Fruit fly (Drosophila melanogaster) whole organism, embryonic: Measurements from ENCODE around the gene MED14.
A peak's percentile ranks its signal among the peaks of the same experiment; 100 is the strongest.

Source experiments
- Blimp-1 ChIP-seq: fragments of 200-800 bp; sonication (Bioruptor generic); optimal IDR thresholded peaks from 3 replicates; lab custom pipeline; 2018; ENCODE audit warnings: missing biosample characterization, missing genetic modification characterization, mild to moderate bottlenecking, moderate library complexity, missing genetic modification reagents
- CG10209 ChIP-seq: fragments of 200-800 bp; sonication (Bioruptor generic); optimal IDR thresholded peaks from 3 replicates; lab custom pipeline; 2017; ENCODE audit warnings: missing biosample characterization, mild to moderate bottlenecking, missing genetic modification characterization, missing genetic modification reagents
- CG1024 ChIP-seq: fragments of 200-800 bp; sonication (Bioruptor generic); IDR thresholded peaks from 2 replicates; pipeline ENCODE4 v1.3.6; 2022; ENCODE audit warnings: missing biosample characterization, missing genetic modification characterization
- CG10274 ChIP-seq: fragments of 200-800 bp; sonication (Bioruptor generic); optimal IDR thresholded peaks from 3 replicates; lab custom pipeline; 2017; ENCODE audit warnings: missing biosample characterization, mild to moderate bottlenecking, missing genetic modification characterization
- CG10431 ChIP-seq: fragments of 200-800 bp; sonication (Bioruptor generic); optimal IDR thresholded peaks from 3 replicates; lab custom pipeline; 2018; ENCODE audit warnings: missing biosample characterization, mild to moderate bottlenecking, missing genetic modification characterization
- CG11456 ChIP-seq: fragments of 200-800 bp; sonication (Bioruptor generic); IDR thresholded peaks from 3 replicates; pipeline ENCODE4 v1.3.6; 2022; ENCODE audit warnings: missing biosample characterization, missing genetic modification characterization
- CG12104 ChIP-seq: fragments of 200-800 bp; sonication (Bioruptor generic); optimal IDR thresholded peaks from 3 replicates; lab custom pipeline; 2016; ENCODE audit warnings: missing biosample characterization, missing genetic modification characterization
- CG12659 ChIP-seq: fragments of 200-800 bp; sonication (Bioruptor generic); optimal IDR thresholded peaks from 3 replicates; lab custom pipeline; 2017; ENCODE audit warnings: mild to moderate bottlenecking, missing biosample characterization, missing genetic modification reagents, missing genetic modification characterization
- CG17612 ChIP-seq: fragments of 200-800 bp; sonication (Bioruptor generic); IDR thresholded peaks from 2 replicates; pipeline ENCODE4 v1.3.6; 2022; ENCODE audit warnings: missing biosample characterization, missing genetic modification characterization
- CG17912 ChIP-seq: fragments of 200-800 bp; sonication (Bioruptor generic); optimal IDR thresholded peaks from 2 replicates; lab custom pipeline; 2018; ENCODE audit warnings: missing biosample characterization, mild to moderate bottlenecking, missing genetic modification characterization
- CG2116 ChIP-seq: fragments of 200-800 bp; sonication (Bioruptor generic); optimal IDR thresholded peaks from 3 replicates; lab custom pipeline; 2018; ENCODE audit warnings: missing biosample characterization, mild to moderate bottlenecking, missing genetic modification characterization
- CG2875 ChIP-seq: fragments of 200-800 bp; sonication (Bioruptor generic); optimal IDR thresholded peaks from 2 replicates; lab custom pipeline; 2017; ENCODE audit warnings: missing biosample characterization, mild to moderate bottlenecking, missing genetic modification characterization, missing genetic modification reagents
- CG3065 ChIP-seq: fragments of 200-800 bp; sonication (Bioruptor generic); optimal IDR thresholded peaks from 2 replicates; lab custom pipeline; 2016; ENCODE audit warnings: missing biosample characterization, missing genetic modification characterization
- CG3281 ChIP-seq: fragments of 200-800 bp; sonication (Bioruptor generic); optimal IDR thresholded peaks from 3 replicates; lab custom pipeline; 2017; ENCODE audit warnings: missing biosample characterization, mild to moderate bottlenecking, missing genetic modification characterization
- CG4360 ChIP-seq: fragments of 200-800 bp; sonication (Bioruptor generic); IDR thresholded peaks from 2 replicates; pipeline ENCODE4 v1.3.6; 2022; ENCODE audit warnings: missing biosample characterization, missing genetic modification characterization
- CG4617 ChIP-seq: fragments of 200-800 bp; sonication (Bioruptor generic); optimal IDR thresholded peaks from 3 replicates; lab custom pipeline; 2016; ENCODE audit warnings: missing biosample characterization, missing genetic modification characterization, borderline replicate concordance
- CG4820 ChIP-seq: fragments of 200-800 bp; sonication (Bioruptor generic); optimal IDR thresholded peaks from 3 replicates; lab custom pipeline; 2016; ENCODE audit warnings: missing biosample characterization, missing genetic modification characterization
- CG6175 ChIP-seq: fragments of 200-800 bp; sonication (Bioruptor generic); IDR thresholded peaks from 3 replicates; pipeline ENCODE4 v1.3.6; 2022; ENCODE audit warnings: missing biosample characterization, missing genetic modification characterization
- CG6683 ChIP-seq: fragments of 200-800 bp; sonication (Bioruptor generic); optimal IDR thresholded peaks from 2 replicates; lab custom pipeline; 2017; ENCODE audit warnings: missing biosample characterization, mild to moderate bottlenecking, missing genetic modification characterization, missing genetic modification reagents
- CrebB ChIP-seq: fragments of 200-800 bp; sonication (Bioruptor generic); optimal IDR thresholded peaks from 3 replicates; lab custom pipeline; 2018; ENCODE audit warnings: missing biosample characterization, mild to moderate bottlenecking, missing genetic modification characterization
- D19B ChIP-seq: fragments of 200-800 bp; sonication (Bioruptor generic); optimal IDR thresholded peaks from 2 replicates; lab custom pipeline; 2017; ENCODE audit warnings: missing biosample characterization, mild to moderate bottlenecking, missing genetic modification characterization
- Dek ChIP-seq: fragments of 200-800 bp; sonication (Bioruptor generic); optimal IDR thresholded peaks from 3 replicates; lab custom pipeline; 2019; ENCODE audit warnings: missing biosample characterization, mild to moderate bottlenecking, missing genetic modification characterization, moderate library complexity
- E2f1 ChIP-seq: fragments of 200-800 bp; sonication (Bioruptor generic); IDR thresholded peaks from 2 replicates; pipeline ENCODE4 v1.3.6; 2022; ENCODE audit warnings: missing biosample characterization, missing genetic modification characterization
- Fer2 ChIP-seq: fragments of 200-800 bp; sonication (Bioruptor generic); optimal IDR thresholded peaks from 2 replicates; lab custom pipeline; 2018; ENCODE audit warnings: missing biosample characterization, mild to moderate bottlenecking, missing genetic modification characterization, moderate library complexity
- Hand ChIP-seq: fragments of 200-800 bp; sonication (Bioruptor generic); optimal IDR thresholded peaks from 2 replicates; lab custom pipeline; 2017; ENCODE audit warnings: mild to moderate bottlenecking, missing biosample characterization, missing genetic modification reagents, missing genetic modification characterization
- MBD-R2 ChIP-seq: fragments of 200-800 bp; sonication (Bioruptor generic); IDR thresholded peaks from 2 replicates; pipeline ENCODE4 v1.3.6; 2022; ENCODE audit warnings: missing biosample characterization, missing genetic modification characterization
- Mrtf ChIP-seq: fragments of 200-800 bp; sonication (Bioruptor generic); IDR thresholded peaks from 3 replicates; pipeline ENCODE4 v1.3.6; 2022; ENCODE audit warnings: missing biosample characterization, missing genetic modification characterization
- Oaz ChIP-seq: fragments of 200-800 bp; sonication (Bioruptor generic); IDR thresholded peaks from 2 replicates; pipeline ENCODE4 v1.3.6; 2022; ENCODE audit warnings: missing biosample characterization, missing genetic modification characterization
- Optix ChIP-seq: fragments of 200-800 bp; sonication (Bioruptor generic); IDR thresholded peaks from 3 replicates; pipeline ENCODE4 v1.3.6; 2022; ENCODE audit warnings: missing biosample characterization, missing genetic modification characterization
- TFAM ChIP-seq: fragments of 200-800 bp; sonication (Bioruptor generic); optimal IDR thresholded peaks from 2 replicates; lab custom pipeline; 2017; ENCODE audit warnings: missing biosample characterization, missing genetic modification characterization, inconsistent platforms
- az2 ChIP-seq: fragments of 200-800 bp; sonication (Bioruptor generic); optimal IDR thresholded peaks from 3 replicates; lab custom pipeline; 2016; ENCODE audit warnings: missing biosample characterization, missing genetic modification characterization
- exex ChIP-seq: fragments of 200-800 bp; sonication (Bioruptor generic); optimal IDR thresholded peaks from 4 replicates; lab custom pipeline; 2018; ENCODE audit warnings: missing biosample characterization, mild to moderate bottlenecking, missing genetic modification characterization, moderate library complexity
- gro ChIP-seq: fragments of 200-800 bp; sonication (Bioruptor generic); optimal IDR thresholded peaks from 2 replicates; lab custom pipeline; 2016; ENCODE audit warnings: missing biosample characterization, missing genetic modification characterization
- ind ChIP-seq: fragments of 200-800 bp; sonication (Bioruptor generic); optimal IDR thresholded peaks from 3 replicates; lab custom pipeline; 2016; ENCODE audit warnings: missing biosample characterization, missing genetic modification characterization
- kah ChIP-seq: fragments of 200-800 bp; sonication (Bioruptor generic); optimal IDR thresholded peaks from 2 replicates; lab custom pipeline; 2018; ENCODE audit warnings: missing biosample characterization, mild to moderate bottlenecking, missing genetic modification characterization
- mirr ChIP-seq: fragments of 200-800 bp; sonication (Bioruptor generic); optimal IDR thresholded peaks from 3 replicates; lab custom pipeline; 2018; ENCODE audit warnings: missing biosample characterization, mild to moderate bottlenecking, missing genetic modification characterization
- nmo ChIP-seq: fragments of 200-800 bp; sonication (Bioruptor generic); optimal IDR thresholded peaks from 2 replicates; lab custom pipeline; 2018; ENCODE audit warnings: missing biosample characterization, mild to moderate bottlenecking, missing genetic modification characterization, moderate library complexity
- pan ChIP-seq, 4 experiments: fragments of >200 bp in 3 of 4; fragments of 200-800 bp in 1 of 4; sonication (Bioruptor generic) in 1 of 4; optimal IDR thresholded peaks in 3 of 4; IDR thresholded peaks in 1 of 4; 2 replicates each; pipeline versions ENCODE4 v1.3.6 to Lab custom; 2017 to 2022; ENCODE audit warnings: missing biosample characterization in 2 of 4, missing genetic modification characterization in 2 of 4, mixed read lengths in 1 of 4
- prd ChIP-seq, 3 experiments: fragments of >200 bp in 2 of 3; fragments of 200-800 bp in 1 of 3; sonication (Bioruptor generic) in 1 of 3; optimal IDR thresholded peaks in 2 of 3; IDR thresholded peaks in 1 of 3; 2 replicates in 2 of 3; 3 replicates in 1 of 3; pipeline versions ENCODE4 v1.3.6 to Lab custom; 2017 to 2022; ENCODE audit warnings: missing biosample characterization in 1 of 3, missing genetic modification characterization in 1 of 3
- run ChIP-seq: fragments of 200-800 bp; sonication (Bioruptor generic); optimal IDR thresholded peaks from 3 replicates; lab custom pipeline; 2018; ENCODE audit warnings: missing biosample characterization, mild to moderate bottlenecking, missing genetic modification characterization
- sr ChIP-seq: fragments of 200-800 bp; sonication (Bioruptor generic); IDR thresholded peaks from 3 replicates; pipeline ENCODE4 v1.3.6; 2022; ENCODE audit warnings: missing biosample characterization, missing genetic modification characterization
- ssp ChIP-seq: fragments of 200-800 bp; sonication (Bioruptor generic); IDR thresholded peaks from 2 replicates; pipeline ENCODE4 v1.3.6; 2022; ENCODE audit warnings: missing biosample characterization, missing genetic modification characterization
- stc ChIP-seq: fragments of 200-800 bp; sonication (Bioruptor generic); IDR thresholded peaks from 2 replicates; pipeline ENCODE4 v1.3.6; 2022; ENCODE audit warnings: missing biosample characterization, missing genetic modification characterization
- tgo ChIP-seq: fragments of 200-800 bp; sonication (Bioruptor generic); IDR thresholded peaks from 3 replicates; pipeline ENCODE4 v1.3.6; 2022; ENCODE audit warnings: missing biosample characterization, missing genetic modification characterization
- toy ChIP-seq: fragments of 200-800 bp; sonication (Bioruptor generic); IDR thresholded peaks from 2 replicates; pipeline ENCODE4 v1.3.6; 2022; ENCODE audit warnings: missing biosample characterization, missing genetic modification characterization
- twi ChIP-seq: fragments of 200-800 bp; optimal IDR thresholded peaks from 2 replicates; lab custom pipeline; 2019; ENCODE audit warnings: missing biosample characterization, mild to moderate bottlenecking, missing genetic modification characterization, moderate library complexity
- tx ChIP-seq: fragments of 200-800 bp; sonication (Bioruptor generic); optimal IDR thresholded peaks from 2 replicates; lab custom pipeline; 2016; ENCODE audit warnings: missing biosample characterization, missing genetic modification characterization
- wor ChIP-seq: fragments of 200-800 bp; sonication (Bioruptor generic); IDR thresholded peaks from 2 replicates; pipeline ENCODE4 v1.3.6; 2022; ENCODE audit warnings: missing biosample characterization, missing genetic modification characterization
- zen ChIP-seq: fragments of 200-800 bp; sonication (Bioruptor generic); optimal IDR thresholded peaks from 3 replicates; lab custom pipeline; 2018; ENCODE audit warnings: missing biosample characterization, mild to moderate bottlenecking, missing genetic modification characterization, moderate library complexity

The MED14 gene

DNA sequence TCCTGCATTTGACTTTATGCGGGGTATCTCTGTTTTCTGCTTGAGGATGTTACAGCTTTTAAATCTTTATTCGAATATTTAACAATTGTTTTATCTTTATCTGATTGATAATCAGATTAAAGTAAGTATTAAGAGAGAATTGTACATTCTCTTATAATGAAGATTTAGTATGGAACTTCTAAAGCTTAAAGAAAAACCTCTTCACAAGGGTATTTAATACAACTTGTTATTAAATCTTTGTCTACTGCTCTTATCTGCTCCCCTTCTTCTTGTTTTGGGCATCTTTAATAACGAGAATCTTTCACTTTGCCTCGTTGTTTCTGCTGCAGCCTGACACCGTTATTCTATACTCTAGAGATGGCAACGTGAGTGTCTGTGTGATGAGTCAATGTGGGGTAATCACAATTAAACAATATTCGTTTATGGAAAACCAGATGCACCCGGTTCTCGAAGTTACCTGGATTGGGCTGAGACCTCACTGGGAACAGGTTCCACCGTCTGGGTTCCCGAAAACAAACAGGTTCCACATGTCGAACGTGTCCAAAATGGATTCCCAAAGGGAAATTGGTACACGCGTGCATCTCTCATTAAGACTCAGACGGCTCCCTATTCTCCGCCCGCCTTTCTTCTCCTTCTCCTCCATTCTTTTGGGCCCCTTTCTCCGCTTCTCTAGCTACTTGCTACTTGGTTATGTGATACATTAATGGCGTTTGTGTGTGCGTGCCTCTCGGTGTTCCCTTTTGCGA lies 42.8 kb upstream of the MED14 start (continued):
- TF ChIP-seq tx (GFP tag; lab: Kevin White, UChicago) (no peak), exex (tag; lab: Kevin White, UChicago) (no peak), CG4617 (GFP tag; lab: Kevin White, UChicago) (no peak), CG17612 (GFP tag; lab: Robert Waterston, UW) (no peak), CG11456 (GFP tag; lab: Robert Waterston, UW) (0 out of 3 replicates have a peak, but pooled peaks have one; percentile 28), CG3281 (GFP tag; lab: Kevin White, UChicago) (no peak), CG17912 (GFP tag; lab: Kevin White, UChicago) (no peak), Oaz (GFP tag; lab: Robert Waterston, UW) (no peak), pan (optimal IDR thresholded peaks at IDR 0.05; lab: Kevin White, UChicago) (no peak), pan (GFP tag; optimal IDR thresholded peaks at IDR 0.05 in 1 of 2, IDR thresholded peaks at IDR 0.05 in 1 of 2) (no peak), CG2116 (GFP tag; lab: Kevin White, UChicago) (no peak), CG6175 (0 out of 3 replicates have a peak, but pooled peaks have one; percentile 18), sr (GFP tag; lab: Robert Waterston, UW) (no peak), E2f1 (no peak), ssp (GFP tag; lab: Robert Waterston, UW) (no peak), mirr (GFP tag; lab: Kevin White, UChicago) (no peak), CG10274 (GFP tag; lab: Kevin White, UChicago) (no peak), CG4360 (GFP tag; lab: Robert Waterston, UW) (no peak), CG12659 (GFP tag; lab: Kevin White, UChicago) (no peak), zen (no peak), CG6683 (GFP tag; lab: Kevin White, UChicago) (no peak), Dek (tag; lab: Kevin White, UChicago) (no peak), gro (GFP tag; lab: Kevin White, UChicago) (no peak), MBD-R2 (GFP tag; lab: Robert Waterston, UW) (no peak), toy (GFP tag; lab: Robert Waterston, UW) (no peak), D19B (GFP tag; lab: Kevin White, UChicago) (no peak), wor (GFP tag; lab: Robert Waterston, UW) (no peak), CG10209 (GFP tag; lab: Kevin White, UChicago) (no peak), stc (no peak), tgo (GFP tag; lab: Robert Waterston, UW) (no peak), ind (no peak), TFAM (GFP tag; lab: Kevin White, UChicago) (no peak), Optix (GFP tag; lab: Robert Waterston, UW) (no peak), Mrtf (no peak), nmo (GFP tag; lab: Kevin White, UChicago) (no peak), kah (GFP tag; lab: Kevin White, UChicago) (no peak), Fer2 (tag; lab: Kevin White, UChicago) (no peak), Hand (no peak), CG12104 (GFP tag; lab: Kevin White, UChicago) (no peak), az2 (GFP tag; lab: Kevin White, UChicago) (no peak), CG10431 (GFP tag; lab: Kevin White, UChicago) (no peak), prd (optimal IDR thresholded peaks at IDR 0.05; lab: Kevin White, UChicago) (no peak), prd (GFP tag; IDR thresholded peaks at IDR 0.05; lab: Robert Waterston, UW) (no peak), Blimp-1 (GFP tag; lab: Kevin White, UChicago) (no peak), twi (tag; lab: Kevin White, UChicago) (no peak), CrebB (no peak), CG3065 (GFP tag; lab: Kevin White, UChicago) (no peak), run (tag; lab: Kevin White, UChicago) (no peak), CG2875 (GFP tag; lab: Kevin White, UChicago) (no peak), CG4820 (GFP tag; lab: Kevin White, UChicago) (no peak), CG1024 (no peak)
